Fruit fly (Drosophila melanogaster): ENCODE data around the gene CG8028.

The CG8028 gene

DNA sequence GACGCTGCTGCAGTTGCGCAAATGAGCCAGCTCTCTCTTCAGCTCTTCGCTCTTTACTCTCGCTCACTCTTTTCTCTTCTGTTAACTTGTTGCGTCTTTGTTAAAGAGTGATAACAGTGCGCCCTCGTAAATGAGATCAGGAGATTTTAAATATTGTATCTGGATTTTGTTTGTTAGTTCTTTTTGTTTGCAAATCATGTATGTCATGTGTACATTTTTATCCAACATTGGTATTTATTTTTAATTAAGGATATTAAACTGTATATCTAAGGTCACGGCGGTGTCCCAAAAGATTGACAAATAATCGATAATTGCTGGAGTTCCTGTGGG lies 18.6 kb upstream of the CG8028 start:
- TF ChIP-seq CG11902 (GFP tag; optimal IDR thresholded peaks at IDR 0.05) (peak; percentile 27), CG10669 (GFP tag; optimal IDR thresholded peaks at IDR 0.05) (peak; percentile 52), CG6854 (GFP tag; optimal IDR thresholded peaks at IDR 0.05) (no peak), achi (GFP tag; optimal IDR thresholded peaks at IDR 0.05) (peak; percentile 53), CG16779 (tag; optimal IDR thresholded peaks at IDR 0.05) (no peak), CG3032 (tag; optimal IDR thresholded peaks at IDR 0.05) (peak; percentile 43), Hr39 (GFP tag; optimal IDR thresholded peaks at IDR 0.05) (peak; percentile 57), acj6 (GFP tag; optimal IDR thresholded peaks at IDR 0.05) (peak; percentile 57), CG7368 (GFP tag; optimal IDR thresholded peaks at IDR 0.05) (peak; percentile 40), topi (GFP tag; optimal IDR thresholded peaks at IDR 0.05) (peak; percentile 66), dsx (GFP tag; optimal IDR thresholded peaks at IDR 0.05; ENCODE audit: poor library complexity, severe bottlenecking) (peak; percentile 63), salr (GFP tag; optimal IDR thresholded peaks at IDR 0.05) (no peak), Eip93F (GFP tag; optimal IDR thresholded peaks at IDR 0.05) (peak; percentile 39), Ets96B (tag; optimal IDR thresholded peaks at IDR 0.05) (peak; percentile 51), Sox14 (GFP tag; optimal IDR thresholded peaks at IDR 0.05) (peak; percentile 25), Eip75B (GFP tag; optimal IDR thresholded peaks at IDR 0.05) (peak; percentile 38), fd59A (GFP tag; optimal IDR thresholded peaks at IDR 0.05) (peak; percentile 43), CG34406 (GFP tag; optimal IDR thresholded peaks at IDR 0.05) (peak; percentile 31), Smox (GFP tag; optimal IDR thresholded peaks at IDR 0.05) (peak; percentile 51), esn (GFP tag; optimal IDR thresholded peaks at IDR 0.05) (peak; percentile 52), CG32006 (GFP tag; optimal IDR thresholded peaks at IDR 0.05) (peak; percentile 23), net (GFP tag; optimal IDR thresholded peaks at IDR 0.05) (no peak), spab (GFP tag; optimal IDR thresholded peaks at IDR 0.05) (peak; percentile 11), CG10631 (GFP tag; optimal IDR thresholded peaks at IDR 0.05) (peak; percentile 50), fd85E (GFP tag; optimal IDR thresholded peaks at IDR 0.05) (no peak), cyc (GFP tag; optimal IDR thresholded peaks at IDR 0.05) (peak; percentile 59), Hr38 (GFP tag; optimal IDR thresholded peaks at IDR 0.05) (no peak), Gug (GFP tag; IDR thresholded peaks at IDR 0.05) (peak; percentile 21; the same call in 1 of the 2 replicates), svp (GFP tag) (peak; percentile 74), vri (GFP tag; optimal IDR thresholded peaks at IDR 0.05) (no peak), Blimp-1 (GFP tag; optimal IDR thresholded peaks at IDR 0.05) (no peak), Hr4 (GFP tag; optimal IDR thresholded peaks at IDR 0.05) (peak; percentile 64), dac (GFP tag; optimal IDR thresholded peaks at IDR 0.05) (no peak), CG11762 (GFP tag; optimal IDR thresholded peaks at IDR 0.05; ENCODE audit: insufficient read depth) (peak; percentile 39), Ets21C (GFP tag; optimal IDR thresholded peaks at IDR 0.05) (peak; percentile 29), CG9139 (GFP tag; optimal IDR thresholded peaks at IDR 0.05) (no peak), lz (GFP tag; optimal IDR thresholded peaks at IDR 0.05) (peak; percentile 63), CG31627 (GFP tag; optimal IDR thresholded peaks at IDR 0.05) (peak; percentile 57), CG8632 (GFP tag; optimal IDR thresholded peaks at IDR 0.05) (peak; percentile 63), OdsH (GFP tag; optimal IDR thresholded peaks at IDR 0.05) (peak; percentile 39), CG6163 (GFP tag; IDR thresholded peaks at IDR 0.05) (peak; percentile 63; the same call in 1 of the 3 replicates), Eip78C (GFP tag) (peak; percentile 90), CG6792 (GFP tag; optimal IDR thresholded peaks at IDR 0.05) (peak; percentile 37), CG8119 (GFP tag; IDR thresholded peaks at IDR 0.05) (peak; percentile 67), CG11294 (GFP tag; IDR thresholded peaks at IDR 0.05) (peak; percentile 30; the same call in 1 of the 2 replicates), CG3919 (GFP tag; optimal IDR thresholded peaks at IDR 0.05) (peak; percentile 46), Met (GFP tag; optimal IDR thresholded peaks at IDR 0.05) (peak; percentile 73), CG8319 (GFP tag; optimal IDR thresholded peaks at IDR 0.05) (no peak), CG15336 (GFP tag; IDR thresholded peaks at IDR 0.05) (peak; percentile 71), CG4318 (GFP tag; optimal IDR thresholded peaks at IDR 0.05) (peak; percentile 16), fkh (GFP tag; optimal IDR thresholded peaks at IDR 0.05) (no peak), ss (GFP tag; optimal IDR thresholded peaks at IDR 0.05) (peak in 1 of 2 experiments; percentile 37), CG1621 (tag; optimal IDR thresholded peaks at IDR 0.05) (peak; percentile 27)

Data from whole organism, prepupa.